Worm (Caenorhabditis elegans) whole organism, L4 larva: ENCODE data around the gene pmk-3.

ENCODE experiments used
- D1046.2 ChIP-seq: fragments of 200-800 bp; sonication (Bioruptor generic); IDR thresholded peaks from 2 replicates; pipeline ENCODE4 v1.3.6; 2022; ENCODE audit warnings: missing genetic modification characterization, missing compliant biosample characterization
- F10B5.3 ChIP-seq: sonication (generic microtip); optimal IDR thresholded peaks from 2 replicates; lab custom pipeline; 2016; ENCODE audit warnings: mild to moderate bottlenecking, missing genetic modification characterization, missing compliant biosample characterization
- F37D6.2 ChIP-seq: sonication (generic microtip); optimal IDR thresholded peaks from 2 replicates; lab custom pipeline; 2016; ENCODE audit warnings: mild to moderate bottlenecking, missing genetic modification characterization, missing compliant biosample characterization
- F44E2.7 ChIP-seq: fragments of 200-800 bp; sonication (Bioruptor generic); IDR thresholded peaks from 2 replicates; pipeline ENCODE4 v2.1.2; 2022; ENCODE audit warnings: missing genetic modification characterization, missing compliant biosample characterization
- F49E8.2 ChIP-seq: sonication (generic microtip); optimal IDR thresholded peaks from 2 replicates; lab custom pipeline; 2016; ENCODE audit warnings: missing compliant biosample characterization, mild to moderate bottlenecking, missing genetic modification characterization, borderline replicate concordance
- T20F7.1 ChIP-seq: fragments of 200-800 bp; sonication (Bioruptor generic); optimal IDR thresholded peaks from 2 replicates; lab custom pipeline; 2018; ENCODE audit warnings: mild to moderate bottlenecking, missing genetic modification characterization, missing compliant biosample characterization
- T26A8.4 ChIP-seq: fragments of 200-800 bp; sonication (Bioruptor generic); IDR thresholded peaks from 2 replicates; pipeline ENCODE4 v1.3.6; 2022; ENCODE audit warnings: missing genetic modification characterization, missing compliant biosample characterization
- Y105C5A.15 ChIP-seq: fragments of 200-800 bp; sonication (Bioruptor generic); IDR thresholded peaks from 2 replicates; pipeline ENCODE4 v1.3.6; 2022; ENCODE audit warnings: missing genetic modification characterization, missing compliant biosample characterization
- Y48G9A.11 ChIP-seq: fragments of 200-800 bp; sonication (Bioruptor generic); IDR thresholded peaks from 2 replicates; pipeline ENCODE4 v1.3.6; 2022; ENCODE audit warnings: missing genetic modification reagents, missing genetic modification characterization, missing compliant biosample characterization
- Y5F2A.4 ChIP-seq: fragments of 200-800 bp; sonication (Bioruptor generic); optimal IDR thresholded peaks from 2 replicates; lab custom pipeline; 2018; ENCODE audit warnings: mild to moderate bottlenecking, missing genetic modification characterization, missing compliant biosample characterization
- Y75B8A.6 ChIP-seq: fragments of 200-800 bp; sonication (Bioruptor generic); IDR thresholded peaks from 2 replicates; pipeline ENCODE4 v1.3.6; 2022; ENCODE audit warnings: missing genetic modification reagents, missing genetic modification characterization, missing compliant biosample characterization
- ZK546.5 ChIP-seq, 2 experiments: sonication (generic microtip); optimal IDR thresholded peaks; 2 replicates each; lab custom pipeline; 2017; ENCODE audit warnings: missing biosample characterization in 2 of 2, missing genetic modification characterization in 2 of 2
- aha-1 ChIP-seq: fragments of 150-350 bp; peaks from one replicate; lab custom pipeline; 2014; ENCODE audit warnings: missing biosample characterization, missing genetic modification characterization
- aly-2 ChIP-seq: sonication (generic microtip); optimal IDR thresholded peaks from 2 replicates; lab custom pipeline; 2018; ENCODE audit warnings: missing biosample characterization, missing genetic modification characterization
- ceh-44 ChIP-seq: fragments of 200-800 bp; sonication (Bioruptor generic); IDR thresholded peaks from 2 replicates; pipeline ENCODE4 v1.3.6; 2022; ENCODE audit warnings: missing genetic modification reagents, missing genetic modification characterization, missing compliant biosample characterization
- ceh-62 ChIP-seq: sonication (generic microtip); optimal IDR thresholded peaks from 2 replicates; lab custom pipeline; 2017; ENCODE audit warnings: missing biosample characterization, missing genetic modification characterization
- ces-1 ChIP-seq: fragments of 150-350 bp; sonication (generic microtip); optimal IDR thresholded peaks from 4 replicates; lab custom pipeline; 2014; ENCODE audit warnings: missing biosample characterization, missing genetic modification reagents, missing genetic modification characterization
- cey-2 ChIP-seq: sonication (generic microtip); optimal IDR thresholded peaks from 3 replicates; lab custom pipeline; 2017; ENCODE audit warnings: missing genetic modification characterization, mild to moderate bottlenecking, missing compliant biosample characterization, antibody characterized with exemption, borderline replicate concordance; ENCODE audit not compliant: insufficient read depth
- ctbp-1 ChIP-seq: fragments of 200-800 bp; sonication (Bioruptor generic); IDR thresholded peaks from 2 replicates; pipeline ENCODE4 v1.3.6; 2022; ENCODE audit warnings: missing genetic modification reagents, missing genetic modification characterization, missing compliant biosample characterization
- daf-16 ChIP-seq, 3 experiments: sonication (generic microtip); optimal IDR thresholded peaks; 2 replicates each; lab custom pipeline; 2016 to 2017; ENCODE audit warnings: missing genetic modification characterization in 3 of 3, missing genetic modification reagents in 3 of 3, mild to moderate bottlenecking in 2 of 3, missing compliant biosample characterization in 2 of 3, missing biosample characterization in 1 of 3, moderate library complexity in 1 of 3
- daf-19 ChIP-seq: fragments of 200-800 bp; sonication (Bioruptor generic); conservative IDR thresholded peaks from 2 replicates; pipeline ENCODE4 v1.3.6; 2022; ENCODE audit warnings: missing genetic modification characterization, missing compliant biosample characterization
- dmd-9 ChIP-seq: fragments of 200-800 bp; sonication (Bioruptor generic); IDR thresholded peaks from 2 replicates; pipeline ENCODE4 v1.3.6; 2022; ENCODE audit warnings: missing genetic modification reagents, missing genetic modification characterization, missing compliant biosample characterization
- dpl-1 ChIP-seq: fragments of 150-350 bp; optimal IDR thresholded peaks from 2 replicates; lab custom pipeline; 2014; ENCODE audit warnings: missing biosample characterization, missing genetic modification reagents, missing genetic modification characterization
- egl-27 ChIP-seq: sonication (generic microtip); optimal IDR thresholded peaks from 3 replicates; lab custom pipeline; 2017; ENCODE audit warnings: missing biosample characterization, missing genetic modification reagents, missing genetic modification characterization
- fkh-10 ChIP-seq: fragments of 150-350 bp; optimal IDR thresholded peaks from 2 replicates; lab custom pipeline; 2014; ENCODE audit warnings: missing biosample characterization, missing genetic modification reagents, missing genetic modification characterization
- gei-8 ChIP-seq: fragments of 200-800 bp; sonication (Bioruptor generic); optimal IDR thresholded peaks from 2 replicates; lab custom pipeline; 2018; ENCODE audit warnings: mild to moderate bottlenecking, missing genetic modification characterization, missing compliant biosample characterization
- hlh-11 ChIP-seq: fragments of 200-800 bp; sonication (Bioruptor generic); optimal IDR thresholded peaks from 2 replicates; lab custom pipeline; 2018; ENCODE audit warnings: mild to moderate bottlenecking, missing genetic modification characterization, missing compliant biosample characterization
- hmg-1.1 ChIP-seq: fragments of 200-800 bp; sonication (Bioruptor generic); IDR thresholded peaks from 2 replicates; pipeline ENCODE4 v1.3.6; 2022; ENCODE audit warnings: missing genetic modification reagents, missing genetic modification characterization, missing compliant biosample characterization
- lin-1 ChIP-seq: fragments of 200-800 bp; sonication (Bioruptor generic); IDR thresholded peaks from 2 replicates; pipeline ENCODE4 v1.3.6; 2022; ENCODE audit warnings: missing genetic modification reagents, missing genetic modification characterization, missing compliant biosample characterization
- lin-13 ChIP-seq: fragments of 150-350 bp; optimal IDR thresholded peaks from 2 replicates; lab custom pipeline; 2014; ENCODE audit warnings: missing biosample characterization, missing genetic modification reagents, missing genetic modification characterization
- lin-15B ChIP-seq: fragments of 150-350 bp; sonication (generic microtip); optimal IDR thresholded peaks from 3 replicates; lab custom pipeline; 2014; ENCODE audit warnings: missing biosample characterization, missing genetic modification characterization
- lin-38 ChIP-seq: fragments of 200-800 bp; sonication (Bioruptor generic); IDR thresholded peaks from 2 replicates; pipeline ENCODE4 v1.3.6; 2022; ENCODE audit warnings: missing genetic modification reagents, missing genetic modification characterization, missing compliant biosample characterization
- lir-3 ChIP-seq: sonication (generic microtip); optimal IDR thresholded peaks from 2 replicates; lab custom pipeline; 2016; ENCODE audit warnings: mild to moderate bottlenecking, missing genetic modification characterization, missing compliant biosample characterization
- madf-5 ChIP-seq, 2 experiments: fragments of 200-800 bp; sonication (Bioruptor generic); IDR thresholded peaks; 2 replicates each; pipeline ENCODE4 v1.3.6; 2022; ENCODE audit warnings: missing compliant biosample characterization in 2 of 2, missing genetic modification characterization in 2 of 2
- madf-9 ChIP-seq: fragments of 200-800 bp; sonication (Bioruptor generic); conservative IDR thresholded peaks from 2 replicates; pipeline ENCODE4 v1.3.6; 2022; ENCODE audit warnings: missing genetic modification reagents, missing genetic modification characterization, missing compliant biosample characterization
- mdl-1 ChIP-seq, 2 experiments: fragments of 150-350 bp in 1 of 2; sonication (generic microtip) in 1 of 2; optimal IDR thresholded peaks; 2 replicates each; lab custom pipeline; 2014 to 2017; ENCODE audit warnings: missing biosample characterization in 2 of 2, missing genetic modification characterization in 2 of 2
- mep-1 ChIP-seq: fragments of 150-350 bp; sonication (generic microtip); optimal IDR thresholded peaks from 3 replicates; lab custom pipeline; 2014; ENCODE audit warnings: missing biosample characterization, missing genetic modification characterization
- mes-2 ChIP-seq: sonication (generic microtip); optimal IDR thresholded peaks from 2 replicates; lab custom pipeline; 2016; ENCODE audit warnings: missing genotype, mild to moderate bottlenecking, missing genetic modification characterization, missing compliant biosample characterization; ENCODE audit not compliant: poor library complexity, severe bottlenecking
- mxl-2 ChIP-seq: fragments of 200-800 bp; sonication (Bioruptor generic); conservative IDR thresholded peaks from 2 replicates; pipeline ENCODE4 v1.3.6; 2022; ENCODE audit warnings: missing genetic modification reagents, missing genetic modification characterization, missing compliant biosample characterization
- nhr-102 ChIP-seq: sonication (generic microtip); optimal IDR thresholded peaks from 2 replicates; lab custom pipeline; 2016; ENCODE audit warnings: mild to moderate bottlenecking, missing genetic modification characterization, moderate library complexity, missing compliant biosample characterization
- nhr-237 ChIP-seq: sonication (generic microtip); optimal IDR thresholded peaks from 2 replicates; lab custom pipeline; 2017; ENCODE audit warnings: missing biosample characterization, missing genetic modification characterization
- nhr-28 ChIP-seq: fragments of 150-350 bp; optimal IDR thresholded peaks from 2 replicates; lab custom pipeline; 2014; ENCODE audit warnings: missing biosample characterization, missing genetic modification characterization
- nhr-41 ChIP-seq: fragments of 200-800 bp; sonication (Bioruptor generic); IDR thresholded peaks from 2 replicates; pipeline ENCODE4 v1.3.6; 2022; ENCODE audit warnings: missing genetic modification reagents, missing genetic modification characterization, missing compliant biosample characterization
- pha-4 ChIP-seq, 2 experiments: fragments of 150-350 bp in 1 of 2; fragments of 200-800 bp in 1 of 2; sonication (Bioruptor generic) in 1 of 2; IDR thresholded peaks in 1 of 2; optimal IDR thresholded peaks in 1 of 2; 2 replicates each; pipeline versions ENCODE4 v1.3.6 to Lab custom; 2014 to 2022; ENCODE audit warnings: missing genetic modification characterization in 2 of 2, missing genetic modification reagents in 2 of 2, missing biosample characterization in 1 of 2, missing compliant biosample characterization in 1 of 2
- pqm-1 ChIP-seq: sonication (generic microtip); optimal IDR thresholded peaks from 2 replicates; lab custom pipeline; 2017; ENCODE audit warnings: missing biosample characterization, missing genetic modification characterization
- rbr-2 ChIP-seq: sonication (generic microtip); optimal IDR thresholded peaks from 2 replicates; lab custom pipeline; 2016; ENCODE audit warnings: missing genotype, missing genetic modification characterization, missing compliant biosample characterization
- saeg-2 ChIP-seq: fragments of 200-800 bp; sonication (Bioruptor generic); IDR thresholded peaks from 2 replicates; pipeline ENCODE4 v1.3.6; 2022; ENCODE audit warnings: missing genetic modification reagents, missing genetic modification characterization, missing compliant biosample characterization
- skn-1 ChIP-seq: fragments of 150-350 bp; optimal IDR thresholded peaks from 2 replicates; lab custom pipeline; 2014; ENCODE audit warnings: missing biosample characterization, missing genetic modification characterization
- zfp-2 ChIP-seq: sonication (generic microtip); optimal IDR thresholded peaks from 2 replicates; lab custom pipeline; 2016; ENCODE audit warnings: mild to moderate bottlenecking, missing genetic modification characterization, missing compliant biosample characterization
- ztf-11 ChIP-seq: fragments of 150-350 bp; optimal IDR thresholded peaks from 2 replicates; lab custom pipeline; 2014; ENCODE audit warnings: missing biosample characterization, missing genetic modification characterization
- ztf-7 ChIP-seq: fragments of 150-350 bp; optimal IDR thresholded peaks from 2 replicates; lab custom pipeline; 2014; ENCODE audit warnings: missing biosample characterization, missing genetic modification characterization

Gene pmk-3

ce11 chrIV:8151721-8152120 is 12.7 kb downstream of the pmk-3 start (continued):
- peak; percentile 28 for TF ChIP-seq mes-2 (tag; lab: Kevin White, UChicago)
- TF ChIP-seq F37D6.2 (tag; lab: Kevin White, UChicago): no peak
- TF ChIP-seq mxl-2 (GFP tag; lab: Robert Waterston, UW): no peak
- no peak for TF ChIP-seq ZK546.5 (tag; optimal IDR thresholded peaks at IDR 0.05; lab: Kevin White, UChicago)
- TF ChIP-seq madf-5 (GFP tag; IDR thresholded peaks at IDR 0.05; lab: Robert Waterston, UW): no peak
- TF ChIP-seq daf-16 (GFP tag; optimal IDR thresholded peaks at IDR 0.05; lab: Kevin White, UChicago): peak in 1 of 2 experiments; percentile 41
- TF ChIP-seq daf-16 (tag; optimal IDR thresholded peaks at IDR 0.05; lab: Kevin White, UChicago): peak; percentile 93
- TF ChIP-seq hmg-1.1 (GFP tag; lab: Robert Waterston, UW): no peak
- TF ChIP-seq Y75B8A.6 (GFP tag; lab: Robert Waterston, UW): no peak
- TF ChIP-seq Y48G9A.11 (GFP tag; lab: Robert Waterston, UW): no peak
- no peak for TF ChIP-seq aha-1
- TF ChIP-seq dmd-9: no peak
- no peak for TF ChIP-seq lin-15B (tag; lab: Kevin White, UChicago)
- no peak for TF ChIP-seq dpl-1 (GFP tag; lab: Kevin White, UChicago)
- TF ChIP-seq cey-2 (tag; lab: Kevin White, UChicago): no peak
- no peak for TF ChIP-seq D1046.2 (GFP tag; lab: Robert Waterston, UW)
- no peak for TF ChIP-seq mdl-1 (tag; optimal IDR thresholded peaks at IDR 0.05; lab: Kevin White, UChicago)
- no peak for TF ChIP-seq gei-8 (GFP tag; lab: Kevin White, UChicago)
- no peak for TF ChIP-seq ztf-11 (tag; lab: Kevin White, UChicago)
- no peak for TF ChIP-seq F10B5.3 (tag; lab: Kevin White, UChicago)
- TF ChIP-seq rbr-2 (tag; lab: Kevin White, UChicago): no peak
- no peak for TF ChIP-seq Y5F2A.4
- TF ChIP-seq skn-1: no peak
- TF ChIP-seq nhr-28 (tag; lab: Kevin White, UChicago): peak; percentile 72
- TF ChIP-seq hlh-11 (tag; lab: Kevin White, UChicago): peak; percentile 82
- TF ChIP-seq nhr-237 (tag; lab: Kevin White, UChicago): no peak
- no peak for TF ChIP-seq lin-38
- TF ChIP-seq lin-13 (GFP tag; lab: Kevin White, UChicago): no peak
- TF ChIP-seq ctbp-1: no peak
- no peak for TF ChIP-seq ceh-44
- TF ChIP-seq madf-9 (GFP tag; lab: Robert Waterston, UW): no peak
- peak; percentile 48 for TF ChIP-seq nhr-102 (tag; lab: Kevin White, UChicago)
- no peak for TF ChIP-seq F44E2.7
- TF ChIP-seq lin-1 (GFP tag; lab: Robert Waterston, UW): peak; percentile 65; the same call in 1 of the 2 replicates
- TF ChIP-seq Y105C5A.15 (GFP tag; lab: Robert Waterston, UW): no peak
- TF ChIP-seq ztf-7 (tag; lab: Kevin White, UChicago): no peak
- no peak for TF ChIP-seq F49E8.2 (tag; lab: Kevin White, UChicago)
- no peak for TF ChIP-seq pha-4 (GFP tag; IDR thresholded peaks at IDR 0.05; lab: Robert Waterston, UW)
- no peak for TF ChIP-seq pha-4 (tag; optimal IDR thresholded peaks at IDR 0.05; lab: Kevin White, UChicago)
- TF ChIP-seq T26A8.4 (GFP tag; lab: Robert Waterston, UW): no peak
- TF ChIP-seq fkh-10: no peak
- no peak for TF ChIP-seq ces-1 (GFP tag; lab: Kevin White, UChicago)
- no peak for TF ChIP-seq zfp-2 (tag; lab: Kevin White, UChicago)
- TF ChIP-seq daf-19 (GFP tag; lab: Robert Waterston, UW): no peak
- TF ChIP-seq saeg-2 (GFP tag; lab: Robert Waterston, UW): no peak
- TF ChIP-seq T20F7.1 (GFP tag; lab: Kevin White, UChicago): peak; percentile 42
- peak; percentile 72 for TF ChIP-seq pqm-1 (tag; lab: Kevin White, UChicago)
- TF ChIP-seq ceh-62: no peak
- no peak for TF ChIP-seq egl-27
- TF ChIP-seq lir-3 (tag; lab: Kevin White, UChicago): no peak
- TF ChIP-seq mep-1: peak; percentile 40
- no peak for TF ChIP-seq aly-2 (tag; lab: Kevin White, UChicago)
- TF ChIP-seq nhr-41 (GFP tag; lab: Robert Waterston, UW): no peak
